Fruit fly (Drosophila melanogaster) Kc167 (cell line): ENCODE data around the gene CG13829.

Source experiments
- Myc ChIP-seq: fragments of >200 bp; optimal IDR thresholded peaks from 2 replicates; lab custom pipeline; 2017; ENCODE audit warnings: missing external identifiers
- Sin3A ChIP-seq: fragments of >200 bp; optimal IDR thresholded peaks from 2 replicates; lab custom pipeline; 2018; ENCODE audit warnings: missing external identifiers
- h ChIP-seq: fragments of >200 bp; optimal IDR thresholded peaks from 3 replicates; lab custom pipeline; 2018; ENCODE audit warnings: missing external identifiers
- insv ChIP-seq: fragments of >200 bp; optimal IDR thresholded peaks from 3 replicates; lab custom pipeline; 2018; ENCODE audit warnings: missing external identifiers
- psq ChIP-seq: fragments of >200 bp; optimal IDR thresholded peaks from 2 replicates; lab custom pipeline; 2017; ENCODE audit warnings: missing external identifiers
- ttk ChIP-seq: sonication (Bioruptor generic); optimal IDR thresholded peaks from 2 replicates; lab custom pipeline; 2017; ENCODE audit warnings: missing external identifiers

dm6 chr3R:23210243-23211215 is 49.4 kb upstream of the CG13829 start:
- TF ChIP-seq insv (lab: Kevin White, UChicago), result no peak
- no peak for TF ChIP-seq psq (lab: Kevin White, UChicago)
- TF ChIP-seq Myc (lab: Kevin White, UChicago), result no peak
- TF ChIP-seq h (lab: Kevin White, UChicago), result no peak
- TF ChIP-seq ttk (lab: Kevin White, UChicago), result no peak
- no peak for TF ChIP-seq Sin3A (lab: Kevin White, UChicago)
